Worm (Caenorhabditis elegans): ENCODE results near the gene cyp-25A2.
"Not testable (repeated sequence)": the region's sequence is repeated elsewhere in the genome, so short reads cannot be mapped to it uniquely, and the experiment has no call there.

The cyp-25A2 gene

DNA sequence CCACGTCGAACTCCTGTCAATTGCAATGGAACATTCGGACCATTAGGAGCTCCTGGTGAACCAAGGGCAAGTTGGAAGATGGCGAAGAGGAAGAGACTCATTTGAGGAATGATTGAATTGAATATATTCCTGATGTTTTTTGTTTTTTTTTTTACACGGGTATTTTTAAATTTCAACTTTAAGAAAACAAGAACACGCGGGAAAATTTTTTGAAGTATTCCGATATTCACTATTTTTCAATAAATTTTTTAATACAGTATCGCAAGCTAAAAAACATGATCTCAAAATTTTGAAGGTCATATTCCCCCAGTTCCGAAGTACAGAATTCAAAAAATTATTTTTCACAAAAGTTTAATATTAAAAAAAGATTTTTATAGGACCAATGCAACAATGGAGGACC, 5.9 kb upstream of the cyp-25A2 start, which contains the start of gene cnnm-5:
Gene cnnm-5 (minus strand): TSS at position 101 of the 400 bp plus-strand sequence.
- TF ChIP-seq nhr-85 (tag) (no peak), ceh-82 (tag; optimal IDR thresholded peaks at IDR 0.05) (no peak)

DNA sequence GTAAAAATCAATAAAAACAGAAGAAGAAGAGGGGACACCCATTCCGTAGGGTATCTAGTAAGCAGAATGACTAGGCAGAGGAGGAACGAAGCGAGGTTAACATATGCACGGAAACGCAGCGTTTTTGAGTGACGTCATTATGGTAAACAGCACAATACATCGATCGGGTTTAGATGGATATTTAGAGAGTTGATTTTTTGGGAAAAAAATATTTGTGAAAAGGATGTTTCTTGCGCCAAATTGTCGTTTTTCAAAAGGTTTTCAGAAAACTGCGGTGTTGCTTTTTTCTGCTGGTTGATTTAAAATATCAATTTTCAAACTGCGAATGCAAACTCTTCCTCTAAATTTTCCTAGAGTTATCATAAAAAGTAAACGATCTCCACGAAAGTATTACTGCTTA, 3.6 kb upstream of the cyp-25A2 start, which contains the start of gene C36A4.10:
Gene C36A4.10 (minus strand): TSS at position 101 of the 400 bp plus-strand sequence.
- no peak for TF ChIP-seq efl-1 (optimal IDR thresholded peaks at IDR 0.05)
- TF ChIP-seq efl-1 (GFP tag; optimal IDR thresholded peaks at IDR 0.05 in 1 of 2), result peak in 1 of 2 experiments; percentile 43
- TF ChIP-seq hlh-4 (tag; optimal IDR thresholded peaks at IDR 0.05), result no peak

DNA sequence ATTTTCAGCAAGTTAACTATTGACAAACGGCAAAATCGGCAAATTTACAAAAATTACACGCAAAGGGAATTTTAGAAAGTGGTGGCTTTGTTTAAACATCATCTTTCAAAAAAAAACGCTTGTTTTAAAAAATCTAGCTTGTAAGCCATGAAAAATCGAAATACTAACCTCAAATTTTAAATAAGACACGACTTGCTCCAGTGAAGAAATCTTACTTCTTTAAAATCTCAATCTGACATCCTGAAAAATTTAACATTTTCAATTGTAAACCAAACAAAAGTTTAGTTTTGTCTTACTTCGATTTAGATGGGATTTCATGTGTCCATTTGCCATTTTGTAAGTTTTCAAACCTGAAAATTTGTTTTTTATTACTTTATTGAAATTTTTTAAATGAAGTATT, 3.2 kb upstream of the cyp-25A2 start:
- TF ChIP-seq aly-2 (tag; optimal IDR thresholded peaks at IDR 0.05) (no peak), nhr-237 (tag; optimal IDR thresholded peaks at IDR 0.05) (no peak), pax-3 (tag; optimal IDR thresholded peaks at IDR 0.05) (no peak), nhr-20 (tag; optimal IDR thresholded peaks at IDR 0.05) (no peak), pqm-1 (tag; optimal IDR thresholded peaks at IDR 0.05) (no peak), nhr-12 (tag; optimal IDR thresholded peaks at IDR 0.05) (no peak), nhr-90 (tag; optimal IDR thresholded peaks at IDR 0.05; ENCODE audit: poor library complexity) (no peak), hlh-17 (GFP tag; optimal IDR thresholded peaks at IDR 0.05; ENCODE audit: borderline replicate concordance) (no peak), ets-5 (GFP tag; IDR thresholded peaks at IDR 0.05) (no peak), snu-23 (GFP tag; optimal IDR thresholded peaks at IDR 0.05) (no peak), lin-35 (GFP tag; optimal IDR thresholded peaks at IDR 0.05) (no peak), fkh-4 (tag; optimal IDR thresholded peaks at IDR 0.05; ENCODE audit: borderline replicate concordance) (no peak), unc-130 (tag; optimal IDR thresholded peaks at IDR 0.05) (no peak), xbp-1 (tag; optimal IDR thresholded peaks at IDR 0.05) (no peak)

DNA sequence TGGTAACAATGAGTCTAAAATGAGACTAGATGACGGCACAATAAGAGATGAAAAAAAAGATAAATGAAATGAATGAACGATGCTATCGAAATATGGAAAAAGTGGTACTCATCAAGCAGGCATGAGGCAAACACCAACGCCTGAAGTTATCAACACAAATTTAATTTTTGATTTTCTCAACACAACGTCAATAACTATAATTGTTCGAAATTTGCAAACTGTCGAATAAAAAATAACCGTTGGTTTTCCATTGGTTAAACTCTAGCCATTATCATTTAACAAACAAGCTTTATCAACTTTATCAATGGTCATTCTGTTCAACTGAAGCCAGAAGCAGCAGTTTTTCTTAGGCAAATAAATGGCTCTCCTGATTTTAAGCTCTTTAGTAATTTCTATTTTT, 2.7 kb upstream of the cyp-25A2 start, which contains the start of gene cyp-25A1:
Gene cyp-25A1 (plus strand): TSS at position 301 of the 400 bp plus-strand sequence.
- TF ChIP-seq swsn-7 (tag; optimal IDR thresholded peaks at IDR 0.05), result no peak
- no peak for TF ChIP-seq jun-1 (tag; optimal IDR thresholded peaks at IDR 0.05)
- TF ChIP-seq rnt-1 (tag; optimal IDR thresholded peaks at IDR 0.05), result no peak
- no peak for TF ChIP-seq C34B4.2 (tag; optimal IDR thresholded peaks at IDR 0.05)
- no peak for TF ChIP-seq nhr-90 (tag; optimal IDR thresholded peaks at IDR 0.05; ENCODE audit: poor library complexity)
- no peak for TF ChIP-seq lsy-2 (tag; optimal IDR thresholded peaks at IDR 0.05)
- TF ChIP-seq pax-3 (tag; optimal IDR thresholded peaks at IDR 0.05), result no peak
- no peak for TF ChIP-seq ceh-88 (GFP tag; IDR thresholded peaks at IDR 0.05)
- no peak for TF ChIP-seq blmp-1 (tag; optimal IDR thresholded peaks at IDR 0.05)
- TF ChIP-seq nhr-84 (tag; optimal IDR thresholded peaks at IDR 0.05), result no peak
- TF ChIP-seq unc-98 (GFP tag; IDR thresholded peaks at IDR 0.05), result no peak
- no peak for TF ChIP-seq alr-1 (tag; optimal IDR thresholded peaks at IDR 0.05; ENCODE audit: borderline replicate concordance)
- no peak for TF ChIP-seq nhr-12 (tag; optimal IDR thresholded peaks at IDR 0.05)

- TF ChIP-seq pqm-1 (tag; optimal IDR thresholded peaks at IDR 0.05), result no peak
- TF ChIP-seq blmp-1 (tag; optimal IDR thresholded peaks at IDR 0.05), result peak; percentile 15
Measured at ce11 chrIII:3839635-3840034, 4.6 kb downstream of the cyp-25A2 start, which contains the start of gene cyp-25A3. cyp-25A3 (minus strand) TSS chrIII:3839735.

DNA sequence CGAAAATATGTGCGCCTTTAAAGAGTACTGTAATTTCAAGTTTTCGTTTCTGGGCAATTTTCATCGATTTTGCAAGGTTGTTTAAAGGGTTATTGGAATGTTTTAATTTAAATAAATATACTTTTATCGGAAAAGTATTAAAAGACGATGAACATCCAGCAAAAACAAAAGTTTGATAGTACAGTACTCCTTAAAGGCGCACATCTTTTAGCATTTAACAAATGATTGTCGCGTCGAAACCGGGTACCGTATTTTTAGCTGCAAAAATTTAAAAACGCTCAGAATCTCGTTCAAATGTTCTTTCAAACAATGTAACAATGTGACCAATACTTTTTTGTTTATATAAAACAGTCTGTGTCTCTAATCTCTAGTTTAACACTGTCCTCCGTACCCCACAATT, 5.3 kb downstream of the cyp-25A2 start, which contains the start of gene C36A4.11:
Gene C36A4.11 (plus strand): TSS at position 301 of the 400 bp plus-strand sequence.
- not testable (repeated sequence) for TF ChIP-seq dpl-1, lin-35, ceh-8 (GFP tag; optimal IDR thresholded peaks at IDR 0.05)
